Fruit fly (Drosophila melanogaster) whole organism, embryonic: ENCODE measurements around the gene CG34163.

ENCODE experiments used
- Bdp1 ChIP-seq: fragments of 200-800 bp; sonication (Bioruptor generic); optimal IDR thresholded peaks from 3 replicates; lab custom pipeline; 2016; ENCODE audit warnings: missing biosample characterization, missing genetic modification characterization
- Blimp-1 ChIP-seq: fragments of 200-800 bp; sonication (Bioruptor generic); optimal IDR thresholded peaks from 3 replicates; lab custom pipeline; 2018; ENCODE audit warnings: missing biosample characterization, missing genetic modification characterization, mild to moderate bottlenecking, moderate library complexity, missing genetic modification reagents
- C15 ChIP-seq: fragments of 200-800 bp; sonication (Bioruptor generic); IDR thresholded peaks from 3 replicates; pipeline ENCODE4 v1.3.6; 2022; ENCODE audit warnings: missing biosample characterization, missing genetic modification characterization
- CG10147 ChIP-seq: fragments of 200-800 bp; sonication (Bioruptor generic); optimal IDR thresholded peaks from 2 replicates; lab custom pipeline; 2019; ENCODE audit warnings: missing biosample characterization, mild to moderate bottlenecking, missing genetic modification characterization, moderate library complexity
- CG1024 ChIP-seq: fragments of 200-800 bp; sonication (Bioruptor generic); IDR thresholded peaks from 2 replicates; pipeline ENCODE4 v1.3.6; 2022; ENCODE audit warnings: missing biosample characterization, missing genetic modification characterization
- CG10366 ChIP-seq: fragments of 200-800 bp; sonication (Bioruptor generic); IDR thresholded peaks from 2 replicates; pipeline ENCODE4 v1.3.6; 2022; ENCODE audit warnings: missing biosample characterization, missing genetic modification characterization
- CG10462 ChIP-seq: fragments of 200-800 bp; sonication (Bioruptor generic); optimal IDR thresholded peaks from 2 replicates; lab custom pipeline; 2016; ENCODE audit warnings: missing biosample characterization, missing genetic modification characterization
- CG11456 ChIP-seq: fragments of 200-800 bp; sonication (Bioruptor generic); IDR thresholded peaks from 3 replicates; pipeline ENCODE4 v1.3.6; 2022; ENCODE audit warnings: missing biosample characterization, missing genetic modification characterization
- CG14710 ChIP-seq: fragments of 200-800 bp; sonication (Bioruptor generic); optimal IDR thresholded peaks from 3 replicates; lab custom pipeline; 2019; ENCODE audit warnings: missing biosample characterization, mild to moderate bottlenecking, missing genetic modification characterization, moderate library complexity
- CG16815 ChIP-seq: fragments of 200-800 bp; sonication (Bioruptor generic); optimal IDR thresholded peaks from 3 replicates; lab custom pipeline; 2017; ENCODE audit warnings: missing biosample characterization, mild to moderate bottlenecking, missing genetic modification characterization
- CG2199 ChIP-seq: fragments of 200-800 bp; sonication (Bioruptor generic); IDR thresholded peaks from 3 replicates; pipeline ENCODE4 v1.3.6; 2022; ENCODE audit warnings: missing biosample characterization, missing genetic modification characterization
- CG2202 ChIP-seq: fragments of 200-800 bp; sonication (Bioruptor generic); optimal IDR thresholded peaks from 2 replicates; lab custom pipeline; 2018; ENCODE audit warnings: missing biosample characterization, mild to moderate bottlenecking, missing genetic modification characterization
- CG30020 ChIP-seq: fragments of 200-800 bp; optimal IDR thresholded peaks from 2 replicates; lab custom pipeline; 2019; ENCODE audit warnings: missing biosample characterization, mild to moderate bottlenecking, missing genetic modification characterization, moderate library complexity
- CG30403 ChIP-seq: fragments of 200-800 bp; sonication (Bioruptor generic); optimal IDR thresholded peaks from 3 replicates; lab custom pipeline; 2016; ENCODE audit warnings: missing biosample characterization, missing genetic modification characterization
- CG4707 ChIP-seq: fragments of 200-800 bp; sonication (Bioruptor generic); optimal IDR thresholded peaks from 2 replicates; lab custom pipeline; 2018; ENCODE audit warnings: missing biosample characterization, mild to moderate bottlenecking, missing genetic modification characterization, moderate library complexity
- CHES-1-like ChIP-seq: fragments of 200-800 bp; sonication (Bioruptor generic); optimal IDR thresholded peaks from 2 replicates; lab custom pipeline; 2016; ENCODE audit warnings: missing biosample characterization, missing genetic modification characterization
- D ChIP-seq, 2 experiments: fragments of 200-800 bp in 1 of 2; fragments of >200 bp in 1 of 2; sonication (Bioruptor generic) in 1 of 2; optimal IDR thresholded peaks; 2 replicates in 1 of 2; 3 replicates in 1 of 2; lab custom pipeline; 2017; ENCODE audit warnings: mild to moderate bottlenecking in 1 of 2, missing biosample characterization in 1 of 2, missing genetic modification characterization in 1 of 2, missing genetic modification reagents in 1 of 2
- E2f2 ChIP-seq: fragments of 200-800 bp; sonication (Bioruptor generic); IDR thresholded peaks from 2 replicates; pipeline ENCODE4 v1.3.6; 2022; ENCODE audit warnings: missing biosample characterization, missing genetic modification characterization
- Elba2 ChIP-seq: fragments of 200-800 bp; sonication (Bioruptor generic); optimal IDR thresholded peaks from 3 replicates; lab custom pipeline; 2016; ENCODE audit warnings: missing biosample characterization, missing genetic modification characterization
- MESR4 ChIP-seq: fragments of 200-800 bp; sonication (Bioruptor generic); optimal IDR thresholded peaks from 2 replicates; lab custom pipeline; 2018; ENCODE audit warnings: missing biosample characterization, mild to moderate bottlenecking, missing genetic modification characterization, moderate library complexity
- Med ChIP-seq: fragments of 200-800 bp; sonication (Bioruptor generic); peaks from one replicate; lab custom pipeline; 2016; ENCODE audit warnings: missing biosample characterization, missing genetic modification characterization, mild to moderate bottlenecking, inconsistent platforms, moderate library complexity
- NC2β ChIP-seq: fragments of 200-800 bp; sonication (Bioruptor generic); optimal IDR thresholded peaks from 2 replicates; lab custom pipeline; 2016; ENCODE audit warnings: missing biosample characterization, missing genetic modification characterization
- Poxn ChIP-seq: fragments of 200-800 bp; sonication (Bioruptor generic); IDR thresholded peaks from 2 replicates; pipeline ENCODE4 v1.3.6; 2022; ENCODE audit warnings: missing biosample characterization, missing genetic modification characterization
- Xbp1 ChIP-seq: fragments of 200-800 bp; sonication (Bioruptor generic); optimal IDR thresholded peaks from 3 replicates; lab custom pipeline; 2016; ENCODE audit warnings: missing biosample characterization, mild to moderate bottlenecking, missing genetic modification characterization
- Xrp1 ChIP-seq: fragments of 200-800 bp; sonication (Bioruptor generic); IDR thresholded peaks from 2 replicates; pipeline ENCODE4 v1.3.6; 2022; ENCODE audit warnings: missing biosample characterization, missing genetic modification characterization
- bbx ChIP-seq: fragments of 200-800 bp; sonication (Bioruptor generic); IDR thresholded peaks from 2 replicates; pipeline ENCODE4 v1.3.6; 2022; ENCODE audit warnings: missing biosample characterization, missing genetic modification characterization; ENCODE audit not compliant: partially characterized antibody
- br ChIP-seq: fragments of >200 bp; optimal IDR thresholded peaks from 2 replicates; lab custom pipeline; 2017
- cad ChIP-seq: fragments of >200 bp; optimal IDR thresholded peaks from 2 replicates; lab custom pipeline; 2017; ENCODE audit warnings: missing biosample characterization, missing genetic modification characterization
- caup ChIP-seq: fragments of 200-800 bp; sonication (Bioruptor generic); optimal IDR thresholded peaks from 3 replicates; lab custom pipeline; 2017; ENCODE audit warnings: missing biosample characterization, mild to moderate bottlenecking, missing genetic modification characterization, moderate library complexity; ENCODE audit not compliant: severe bottlenecking
- danr ChIP-seq: fragments of 200-800 bp; sonication (Bioruptor generic); IDR thresholded peaks from 2 replicates; pipeline ENCODE4 v1.3.6; 2022; ENCODE audit warnings: missing biosample characterization, missing genetic modification characterization
- gsb ChIP-seq: fragments of 200-800 bp; sonication (Bioruptor generic); IDR thresholded peaks from 2 replicates; pipeline ENCODE4 v1.3.6; 2022; ENCODE audit warnings: missing biosample characterization, missing genetic modification characterization
- gsb-n ChIP-seq: fragments of 200-800 bp; sonication (Bioruptor generic); optimal IDR thresholded peaks from 3 replicates; lab custom pipeline; 2018; ENCODE audit warnings: missing biosample characterization, mild to moderate bottlenecking, missing genetic modification characterization
- kni ChIP-seq: fragments of 200-800 bp; sonication (Bioruptor generic); optimal IDR thresholded peaks from 3 replicates; lab custom pipeline; 2017; ENCODE audit warnings: mild to moderate bottlenecking, missing biosample characterization, missing genetic modification reagents, missing genetic modification characterization
- lilli ChIP-seq: fragments of 200-800 bp; sonication (Bioruptor generic); optimal IDR thresholded peaks from 3 replicates; lab custom pipeline; 2016; ENCODE audit warnings: missing biosample characterization, missing genetic modification characterization
- lov ChIP-seq, 2 experiments: fragments of 200-800 bp in 1 of 2; fragments of >200 bp in 1 of 2; sonication (Bioruptor generic) in 1 of 2; IDR thresholded peaks in 1 of 2; optimal IDR thresholded peaks in 1 of 2; 2 replicates in 1 of 2; 3 replicates in 1 of 2; pipeline versions ENCODE4 v1.3.6 to Lab custom; 2017 to 2022; ENCODE audit warnings: missing biosample characterization in 1 of 2, missing genetic modification characterization in 1 of 2
- mam ChIP-seq: fragments of 200-800 bp; sonication (Bioruptor generic); optimal IDR thresholded peaks from 3 replicates; lab custom pipeline; 2016; ENCODE audit warnings: missing biosample characterization, missing genetic modification characterization
- nau ChIP-seq: fragments of 200-800 bp; sonication (Bioruptor generic); optimal IDR thresholded peaks from 3 replicates; lab custom pipeline; 2017; ENCODE audit warnings: missing biosample characterization, mild to moderate bottlenecking, missing genetic modification characterization, missing genetic modification reagents
- nerfin-1 ChIP-seq: fragments of 200-800 bp; sonication (Bioruptor generic); optimal IDR thresholded peaks from 3 replicates; lab custom pipeline; 2019; ENCODE audit warnings: missing biosample characterization, mild to moderate bottlenecking, missing genetic modification characterization, moderate library complexity
- odd ChIP-seq: fragments of 200-800 bp; sonication (Bioruptor generic); optimal IDR thresholded peaks from 2 replicates; lab custom pipeline; 2017; ENCODE audit warnings: missing biosample characterization, mild to moderate bottlenecking, missing genetic modification characterization
- pb ChIP-seq: fragments of 200-800 bp; sonication (Bioruptor generic); optimal IDR thresholded peaks from 3 replicates; lab custom pipeline; 2016; ENCODE audit warnings: missing biosample characterization, missing genetic modification characterization
- repo ChIP-seq: fragments of 200-800 bp; sonication (Bioruptor generic); optimal IDR thresholded peaks from 2 replicates; lab custom pipeline; 2016; ENCODE audit warnings: missing biosample characterization, missing genetic modification characterization
- salm ChIP-seq: fragments of 200-800 bp; sonication (Bioruptor generic); optimal IDR thresholded peaks from 2 replicates; lab custom pipeline; 2018; ENCODE audit warnings: missing biosample characterization, mild to moderate bottlenecking, missing genetic modification characterization
- schlank ChIP-seq: fragments of 200-800 bp; sonication (Bioruptor generic); optimal IDR thresholded peaks from 2 replicates; lab custom pipeline; 2018; ENCODE audit warnings: missing biosample characterization, mild to moderate bottlenecking, missing genetic modification characterization
- sens-2 ChIP-seq: fragments of 200-800 bp; sonication (Bioruptor generic); IDR thresholded peaks from 2 replicates; pipeline ENCODE4 v1.3.6; 2022; ENCODE audit warnings: missing biosample characterization, missing genetic modification characterization
- sr ChIP-seq: fragments of 200-800 bp; sonication (Bioruptor generic); IDR thresholded peaks from 3 replicates; pipeline ENCODE4 v1.3.6; 2022; ENCODE audit warnings: missing biosample characterization, missing genetic modification characterization
- tgo ChIP-seq: fragments of 200-800 bp; sonication (Bioruptor generic); IDR thresholded peaks from 3 replicates; pipeline ENCODE4 v1.3.6; 2022; ENCODE audit warnings: missing biosample characterization, missing genetic modification characterization
- trem ChIP-seq: fragments of 200-800 bp; optimal IDR thresholded peaks from 3 replicates; lab custom pipeline; 2019; ENCODE audit warnings: missing biosample characterization, mild to moderate bottlenecking, missing genetic modification characterization, moderate library complexity
- unpg ChIP-seq: fragments of 200-800 bp; sonication (Bioruptor generic); optimal IDR thresholded peaks from 3 replicates; lab custom pipeline; 2018; ENCODE audit warnings: missing biosample characterization, mild to moderate bottlenecking, missing genetic modification characterization, moderate library complexity
- yki ChIP-seq: fragments of >200 bp; optimal IDR thresholded peaks from 3 replicates; lab custom pipeline; 2018
- zen ChIP-seq: fragments of 200-800 bp; sonication (Bioruptor generic); optimal IDR thresholded peaks from 3 replicates; lab custom pipeline; 2018; ENCODE audit warnings: missing biosample characterization, mild to moderate bottlenecking, missing genetic modification characterization, moderate library complexity

The CG34163 gene

dm6 chr2L:11970853-11971397 is 17.1 kb upstream of the CG34163 start (continued):
- TF ChIP-seq lov (optimal IDR thresholded peaks at IDR 0.05; lab: Kevin White, UChicago) (no peak), lov (GFP tag; IDR thresholded peaks at IDR 0.05; lab: Robert Waterston, UW) (0 out of 3 replicates have a peak, but pooled peaks have one; percentile 43), C15 (GFP tag; lab: Robert Waterston, UW) (no peak), CG1024 (GFP tag; lab: Robert Waterston, UW) (peak; percentile 25; the same call in 1 of the 2 replicates), CG2199 (peak; percentile 85; the same call in 2 of the 3 replicates), sens-2 (GFP tag; lab: Robert Waterston, UW) (no peak), lilli (GFP tag; lab: Kevin White, UChicago) (peak; percentile 34), Bdp1 (GFP tag; lab: Kevin White, UChicago) (peak; percentile 17), CG2202 (tag; lab: Kevin White, UChicago) (no peak), CG14710 (tag; lab: Kevin White, UChicago) (no peak), Xbp1 (GFP tag; lab: Kevin White, UChicago) (no peak), yki (lab: Kevin White, UChicago) (peak; percentile 49), mam (GFP tag; lab: Kevin White, UChicago) (no peak), unpg (peak; percentile 30), pb (GFP tag; lab: Kevin White, UChicago) (peak; percentile 59), CG11456 (GFP tag; lab: Robert Waterston, UW) (0 out of 3 replicates have a peak, but pooled peaks have one; percentile 51), schlank (peak; percentile 17), caup (peak; percentile 58), br (no peak), Poxn (GFP tag; lab: Robert Waterston, UW) (no peak), nerfin-1 (tag; lab: Kevin White, UChicago) (no peak), CG16815 (GFP tag; lab: Kevin White, UChicago) (no peak), gsb-n (tag; lab: Kevin White, UChicago) (peak; percentile 21), CG4707 (GFP tag; lab: Kevin White, UChicago) (no peak), odd (GFP tag; lab: Kevin White, UChicago) (no peak), bbx (GFP tag; lab: Robert Waterston, UW) (peak; percentile 57), sr (GFP tag; lab: Robert Waterston, UW) (no peak), Elba2 (GFP tag; lab: Kevin White, UChicago) (no peak), CG10366 (peak; percentile 77), kni (GFP tag; lab: Kevin White, UChicago) (peak; percentile 68), nau (no peak), repo (GFP tag; lab: Kevin White, UChicago) (no peak), gsb (no peak), Blimp-1 (GFP tag; lab: Kevin White, UChicago) (peak; percentile 15), CHES-1-like (GFP tag; lab: Kevin White, UChicago) (peak; percentile 10), CG10462 (GFP tag; lab: Kevin White, UChicago) (no peak), Med (peak; percentile 80), salm (no peak), CG30020 (tag; lab: Kevin White, UChicago) (no peak), D (optimal IDR thresholded peaks at IDR 0.05; lab: Kevin White, UChicago) (no peak), D (GFP tag; optimal IDR thresholded peaks at IDR 0.05; lab: Kevin White, UChicago) (no peak), Xrp1 (GFP tag; lab: Robert Waterston, UW) (no peak), trem (no peak), tgo (GFP tag; lab: Robert Waterston, UW) (no peak; the same call in 2 of the 3 replicates), E2f2 (GFP tag; lab: Robert Waterston, UW) (no peak), CG30403 (GFP tag; lab: Kevin White, UChicago) (no peak), CG10147 (no peak), MESR4 (GFP tag; lab: Kevin White, UChicago) (no peak), cad (GFP tag; lab: Kevin White, UChicago) (no peak), zen (tag; lab: Kevin White, UChicago) (peak; percentile 87), NC2β (GFP tag; lab: Kevin White, UChicago) (peak; percentile 22), danr (GFP tag; lab: Robert Waterston, UW) (no peak)
